Fruit fly (Drosophila melanogaster) whole organism, embryonic: ENCODE measurements around the gene Dap160.

ENCODE experiments used
- C15 ChIP-seq: fragments of 200-800 bp; sonication (Bioruptor generic); IDR thresholded peaks from 3 replicates; pipeline ENCODE4 v1.3.6; 2022; ENCODE audit warnings: missing biosample characterization, missing genetic modification characterization
- CG10147 ChIP-seq: fragments of 200-800 bp; sonication (Bioruptor generic); optimal IDR thresholded peaks from 2 replicates; lab custom pipeline; 2019; ENCODE audit warnings: missing biosample characterization, mild to moderate bottlenecking, missing genetic modification characterization, moderate library complexity
- CG13123 ChIP-seq: fragments of 200-800 bp; sonication (Bioruptor generic); optimal IDR thresholded peaks from 2 replicates; lab custom pipeline; 2016; ENCODE audit warnings: missing biosample characterization, missing genetic modification characterization
- CG15696 ChIP-seq: fragments of 200-800 bp; sonication (Bioruptor generic); optimal IDR thresholded peaks from 2 replicates; lab custom pipeline; 2019; ENCODE audit warnings: missing biosample characterization, mild to moderate bottlenecking, missing genetic modification characterization, moderate library complexity
- CG1792 ChIP-seq: fragments of 200-800 bp; sonication (Bioruptor generic); optimal IDR thresholded peaks from 2 replicates; lab custom pipeline; 2016; ENCODE audit warnings: missing biosample characterization, missing genetic modification characterization
- CG2199 ChIP-seq: fragments of 200-800 bp; sonication (Bioruptor generic); IDR thresholded peaks from 3 replicates; pipeline ENCODE4 v1.3.6; 2022; ENCODE audit warnings: missing biosample characterization, missing genetic modification characterization
- CG30431 ChIP-seq: fragments of 200-800 bp; sonication (Bioruptor generic); optimal IDR thresholded peaks from 2 replicates; lab custom pipeline; 2017; ENCODE audit warnings: missing biosample characterization, missing genetic modification characterization
- CG32767 ChIP-seq: fragments of 200-800 bp; sonication (Bioruptor generic); IDR thresholded peaks from 2 replicates; pipeline ENCODE4 v1.3.6; 2022; ENCODE audit warnings: missing biosample characterization, missing genetic modification characterization
- CG3281 ChIP-seq: fragments of 200-800 bp; sonication (Bioruptor generic); optimal IDR thresholded peaks from 3 replicates; lab custom pipeline; 2017; ENCODE audit warnings: missing biosample characterization, mild to moderate bottlenecking, missing genetic modification characterization
- CG4820 ChIP-seq: fragments of 200-800 bp; sonication (Bioruptor generic); optimal IDR thresholded peaks from 3 replicates; lab custom pipeline; 2016; ENCODE audit warnings: missing biosample characterization, missing genetic modification characterization
- CG6272 ChIP-seq: fragments of 200-800 bp; sonication (Bioruptor generic); IDR thresholded peaks from 2 replicates; pipeline ENCODE4 v1.3.6; 2022; ENCODE audit warnings: missing biosample characterization, missing genetic modification characterization
- CG6683 ChIP-seq: fragments of 200-800 bp; sonication (Bioruptor generic); optimal IDR thresholded peaks from 2 replicates; lab custom pipeline; 2017; ENCODE audit warnings: missing biosample characterization, mild to moderate bottlenecking, missing genetic modification characterization, missing genetic modification reagents
- CG6765 ChIP-seq: fragments of 200-800 bp; sonication (Bioruptor generic); optimal IDR thresholded peaks from 3 replicates; lab custom pipeline; 2017; ENCODE audit warnings: missing biosample characterization, mild to moderate bottlenecking, missing genetic modification characterization
- CG7745 ChIP-seq: fragments of 200-800 bp; sonication (Bioruptor generic); optimal IDR thresholded peaks from 2 replicates; lab custom pipeline; 2018; ENCODE audit warnings: missing biosample characterization, mild to moderate bottlenecking, missing genetic modification characterization, moderate library complexity
- CG8290 ChIP-seq, 3 experiments: fragments of 200-800 bp; sonication (Bioruptor generic); optimal IDR thresholded peaks; 2 replicates each; lab custom pipeline; 2016 to 2019; ENCODE audit warnings: missing biosample characterization in 3 of 3, missing genetic modification characterization in 3 of 3, mild to moderate bottlenecking in 2 of 3, moderate library complexity in 1 of 3
- CG9727 ChIP-seq: fragments of 200-800 bp; sonication (Bioruptor generic); optimal IDR thresholded peaks from 3 replicates; lab custom pipeline; 2017; ENCODE audit warnings: missing biosample characterization, mild to moderate bottlenecking, missing genetic modification characterization
- D19A ChIP-seq: fragments of 200-800 bp; optimal IDR thresholded peaks from 3 replicates; lab custom pipeline; 2019; ENCODE audit warnings: missing biosample characterization, mild to moderate bottlenecking, missing genetic modification characterization, moderate library complexity
- Drgx ChIP-seq: fragments of 200-800 bp; sonication (Bioruptor generic); IDR thresholded peaks from 2 replicates; pipeline ENCODE4 v1.3.6; 2022; ENCODE audit warnings: missing biosample characterization, missing genetic modification characterization
- Fer3 ChIP-seq: fragments of 200-800 bp; sonication (Bioruptor generic); optimal IDR thresholded peaks from 2 replicates; lab custom pipeline; 2018; ENCODE audit warnings: missing biosample characterization, mild to moderate bottlenecking, missing genetic modification characterization, moderate library complexity
- Hey ChIP-seq: fragments of 200-800 bp; sonication (Bioruptor generic); optimal IDR thresholded peaks from 3 replicates; lab custom pipeline; 2018; ENCODE audit warnings: missing biosample characterization, mild to moderate bottlenecking, missing genetic modification characterization
- MBD-R2 ChIP-seq: fragments of 200-800 bp; sonication (Bioruptor generic); IDR thresholded peaks from 2 replicates; pipeline ENCODE4 v1.3.6; 2022; ENCODE audit warnings: missing biosample characterization, missing genetic modification characterization
- Pdp1 ChIP-seq, 2 experiments: fragments of 200-800 bp; sonication (Bioruptor generic); optimal IDR thresholded peaks; 3 replicates each; lab custom pipeline; 2016; ENCODE audit warnings: missing biosample characterization in 2 of 2, missing genetic modification characterization in 2 of 2, mild to moderate bottlenecking in 1 of 2, moderate library complexity in 1 of 2
- Sry-δ ChIP-seq: fragments of 200-800 bp; sonication (Bioruptor generic); optimal IDR thresholded peaks from 2 replicates; lab custom pipeline; 2016; ENCODE audit warnings: missing biosample characterization, missing genetic modification characterization
- Xrp1 ChIP-seq: fragments of 200-800 bp; sonication (Bioruptor generic); IDR thresholded peaks from 2 replicates; pipeline ENCODE4 v1.3.6; 2022; ENCODE audit warnings: missing biosample characterization, missing genetic modification characterization
- abd-A ChIP-seq: fragments of 200-800 bp; sonication (Bioruptor generic); optimal IDR thresholded peaks from 3 replicates; lab custom pipeline; 2019; ENCODE audit warnings: missing biosample characterization, mild to moderate bottlenecking, missing genetic modification characterization, moderate library complexity
- cad ChIP-seq: fragments of >200 bp; optimal IDR thresholded peaks from 2 replicates; lab custom pipeline; 2017; ENCODE audit warnings: missing biosample characterization, missing genetic modification characterization
- cato ChIP-seq: fragments of 200-800 bp; sonication (Bioruptor generic); optimal IDR thresholded peaks from 2 replicates; lab custom pipeline; 2016; ENCODE audit warnings: missing biosample characterization, missing genetic modification characterization, borderline replicate concordance
- dpn ChIP-seq, 2 experiments: fragments of 200-800 bp; sonication (Bioruptor generic); optimal IDR thresholded peaks; 3 replicates each; lab custom pipeline; 2016; ENCODE audit warnings: missing biosample characterization in 2 of 2, missing genetic modification characterization in 2 of 2
- exex ChIP-seq: fragments of 200-800 bp; sonication (Bioruptor generic); optimal IDR thresholded peaks from 4 replicates; lab custom pipeline; 2018; ENCODE audit warnings: missing biosample characterization, mild to moderate bottlenecking, missing genetic modification characterization, moderate library complexity
- gem ChIP-seq: fragments of 200-800 bp; sonication (Bioruptor generic); optimal IDR thresholded peaks from 2 replicates; lab custom pipeline; 2019; ENCODE audit warnings: missing biosample characterization, mild to moderate bottlenecking, missing genetic modification characterization, moderate library complexity
- gsb ChIP-seq: fragments of 200-800 bp; sonication (Bioruptor generic); IDR thresholded peaks from 2 replicates; pipeline ENCODE4 v1.3.6; 2022; ENCODE audit warnings: missing biosample characterization, missing genetic modification characterization
- hb ChIP-seq: fragments of 200-800 bp; sonication (Bioruptor generic); IDR thresholded peaks from 3 replicates; pipeline ENCODE4 v1.3.6; 2022; ENCODE audit warnings: missing biosample characterization, missing genetic modification characterization; ENCODE audit not compliant: partially characterized antibody
- kah ChIP-seq: fragments of 200-800 bp; sonication (Bioruptor generic); optimal IDR thresholded peaks from 2 replicates; lab custom pipeline; 2018; ENCODE audit warnings: missing biosample characterization, mild to moderate bottlenecking, missing genetic modification characterization
- kay ChIP-seq: fragments of 200-800 bp; sonication (Bioruptor generic); optimal IDR thresholded peaks from 2 replicates; lab custom pipeline; 2016; ENCODE audit warnings: missing biosample characterization, missing genetic modification characterization
- lab ChIP-seq: fragments of 200-800 bp; sonication (Bioruptor generic); optimal IDR thresholded peaks from 3 replicates; lab custom pipeline; 2017; ENCODE audit warnings: missing biosample characterization, missing genetic modification characterization, mild to moderate bottlenecking, moderate library complexity, missing genetic modification reagents
- mirr ChIP-seq: fragments of 200-800 bp; sonication (Bioruptor generic); optimal IDR thresholded peaks from 3 replicates; lab custom pipeline; 2018; ENCODE audit warnings: missing biosample characterization, mild to moderate bottlenecking, missing genetic modification characterization
- sd ChIP-seq: fragments of 200-800 bp; sonication (Bioruptor generic); optimal IDR thresholded peaks from 3 replicates; lab custom pipeline; 2018; ENCODE audit warnings: missing biosample characterization, mild to moderate bottlenecking, missing genetic modification characterization, moderate library complexity
- sens ChIP-seq: fragments of 200-800 bp; sonication (Bioruptor generic); peaks from one replicate; lab custom pipeline; 2016; ENCODE audit warnings: missing biosample characterization, missing genetic modification characterization
- shn ChIP-seq: fragments of 200-800 bp; sonication (Bioruptor generic); optimal IDR thresholded peaks from 3 replicates; lab custom pipeline; 2016; ENCODE audit warnings: missing biosample characterization, missing genetic modification characterization
- slbo ChIP-seq: fragments of 200-800 bp; sonication (Bioruptor generic); IDR thresholded peaks from 2 replicates; pipeline ENCODE4 v1.3.6; 2022; ENCODE audit warnings: missing biosample characterization, missing genetic modification characterization
- trem ChIP-seq: fragments of 200-800 bp; optimal IDR thresholded peaks from 3 replicates; lab custom pipeline; 2019; ENCODE audit warnings: missing biosample characterization, mild to moderate bottlenecking, missing genetic modification characterization, moderate library complexity
- trh ChIP-seq: fragments of 200-800 bp; sonication (Bioruptor generic); optimal IDR thresholded peaks from 2 replicates; lab custom pipeline; 2016; ENCODE audit warnings: missing biosample characterization, missing genetic modification characterization
- twi ChIP-seq: fragments of 200-800 bp; optimal IDR thresholded peaks from 2 replicates; lab custom pipeline; 2019; ENCODE audit warnings: missing biosample characterization, mild to moderate bottlenecking, missing genetic modification characterization, moderate library complexity
- zen ChIP-seq: fragments of 200-800 bp; sonication (Bioruptor generic); optimal IDR thresholded peaks from 3 replicates; lab custom pipeline; 2018; ENCODE audit warnings: missing biosample characterization, mild to moderate bottlenecking, missing genetic modification characterization, moderate library complexity

Dap160 gene

dm6 chr2L:21111849-21112248 is 30.3 kb downstream of the Dap160 start:
- TF ChIP-seq hb (GFP tag; lab: Robert Waterston, UW) (no peak), Xrp1 (GFP tag; lab: Robert Waterston, UW) (0 out of 2 replicates have a peak, but pooled peaks have one; percentile 9), kah (no peak), slbo (GFP tag; lab: Robert Waterston, UW) (no peak), CG1792 (GFP tag; lab: Kevin White, UChicago) (no peak), CG13123 (GFP tag; lab: Kevin White, UChicago) (no peak), CG6683 (GFP tag; lab: Kevin White, UChicago) (no peak), Drgx (GFP tag; lab: Robert Waterston, UW) (no peak), D19A (tag; lab: Kevin White, UChicago) (peak; percentile 65), CG2199 (GFP tag; lab: Robert Waterston, UW) (peak; percentile 57; the same call in 1 of the 3 replicates), CG30431 (GFP tag; lab: Kevin White, UChicago) (no peak), dpn (GFP tag; optimal IDR thresholded peaks at IDR 0.05; lab: Kevin White, UChicago) (no peak), cad (GFP tag; lab: Kevin White, UChicago) (no peak), C15 (GFP tag; lab: Robert Waterston, UW) (no peak), zen (tag; lab: Kevin White, UChicago) (no peak), gsb (GFP tag; lab: Robert Waterston, UW) (no peak), CG7745 (tag; lab: Kevin White, UChicago) (no peak), Hey (tag; lab: Kevin White, UChicago) (no peak), CG6272 (GFP tag; lab: Robert Waterston, UW) (no peak), shn (no peak), CG4820 (GFP tag; lab: Kevin White, UChicago) (no peak), MBD-R2 (GFP tag; lab: Robert Waterston, UW) (no peak), Fer3 (tag; lab: Kevin White, UChicago) (no peak), CG3281 (GFP tag; lab: Kevin White, UChicago) (no peak), CG15696 (tag; lab: Kevin White, UChicago) (peak; percentile 50), CG10147 (no peak), gem (no peak), kay (no peak), CG6765 (GFP tag; lab: Kevin White, UChicago) (no peak), twi (tag; lab: Kevin White, UChicago) (peak; percentile 26), Sry-δ (GFP tag; lab: Kevin White, UChicago) (no peak), abd-A (no peak), cato (GFP tag; lab: Kevin White, UChicago) (no peak), trh (GFP tag; lab: Kevin White, UChicago) (no peak), CG9727 (no peak)

DNA sequence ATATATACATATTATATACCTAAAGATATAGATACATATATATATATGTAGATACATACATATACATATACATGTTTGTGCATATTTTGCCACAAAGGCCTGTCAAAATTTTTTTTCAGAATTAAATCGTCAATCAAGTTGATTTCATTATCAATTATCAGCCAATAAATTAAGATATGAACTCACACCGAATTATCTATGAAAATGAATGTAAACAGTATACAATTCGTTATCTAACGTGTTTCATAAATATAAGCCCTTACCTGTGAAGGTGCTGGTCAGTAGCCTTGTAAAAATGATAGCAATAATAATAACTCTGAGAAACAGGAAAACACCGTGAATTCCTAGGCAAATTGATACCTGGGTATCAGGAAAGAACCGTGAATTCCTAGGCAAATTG is 32.5 kb downstream of the Dap160 start:
- TF ChIP-seq Pdp1 (GFP tag; optimal IDR thresholded peaks at IDR 0.05; lab: Kevin White, UChicago) (peak in 1 of 2 experiments; percentile 13), trem (tag; lab: Kevin White, UChicago) (no peak), exex (tag; lab: Kevin White, UChicago) (peak; percentile 57), sens (GFP tag; lab: Kevin White, UChicago) (peak; percentile 47), CG32767 (GFP tag; lab: Robert Waterston, UW) (no peak), CG8290 (GFP tag; optimal IDR thresholded peaks at IDR 0.05; lab: Kevin White, UChicago) (no peak), CG8290 (tag; optimal IDR thresholded peaks at IDR 0.05; lab: Kevin White, UChicago) (no peak), lab (GFP tag; lab: Kevin White, UChicago) (peak; percentile 63), sd (tag; lab: Kevin White, UChicago) (peak; percentile 32), mirr (GFP tag; lab: Kevin White, UChicago) (peak; percentile 67)
